Worm (Caenorhabditis elegans) whole organism, young adult: ENCODE measurements around the gene K08B5.1.

Experiments
- F22D6.2 ChIP-seq: sonication (generic microtip); optimal IDR thresholded peaks from 2 replicates; lab custom pipeline; 2016; ENCODE audit warnings: mild to moderate bottlenecking, missing genetic modification characterization, missing compliant biosample characterization
- F37B4.10 ChIP-seq: fragments of 200-800 bp; sonication (Bioruptor generic); IDR thresholded peaks from 2 replicates; pipeline ENCODE4 v1.3.6; 2022; ENCODE audit warnings: missing genetic modification characterization, missing compliant biosample characterization
- F57C9.4 ChIP-seq: sonication (generic microtip); optimal IDR thresholded peaks from 2 replicates; lab custom pipeline; 2017; ENCODE audit warnings: mild to moderate bottlenecking, missing genetic modification characterization, missing compliant biosample characterization
- K12H6.12 ChIP-seq: fragments of 200-800 bp; sonication (Bioruptor generic); optimal IDR thresholded peaks from 2 replicates; lab custom pipeline; 2018; ENCODE audit warnings: mild to moderate bottlenecking, missing genetic modification characterization, missing compliant biosample characterization
- akir-1 ChIP-seq: fragments of 200-800 bp; sonication (Bioruptor generic); optimal IDR thresholded peaks from 2 replicates; lab custom pipeline; 2018; ENCODE audit warnings: mild to moderate bottlenecking, missing genetic modification characterization, moderate library complexity, missing compliant biosample characterization
- bed-1 ChIP-seq: fragments of 200-800 bp; sonication (Bioruptor generic); IDR thresholded peaks from 2 replicates; pipeline ENCODE4 v1.3.6; 2022; ENCODE audit warnings: missing genetic modification reagents, missing genetic modification characterization, missing compliant biosample characterization
- ceh-100 ChIP-seq: fragments of 200-800 bp; sonication (Bioruptor generic); IDR thresholded peaks from 2 replicates; pipeline ENCODE4 v1.3.6; 2022; ENCODE audit warnings: missing genetic modification reagents, missing genetic modification characterization, missing compliant biosample characterization
- ceh-79 ChIP-seq: sonication (generic microtip); optimal IDR thresholded peaks from 2 replicates; lab custom pipeline; 2017; ENCODE audit warnings: mild to moderate bottlenecking, missing genetic modification characterization, missing compliant biosample characterization
- ceh-91 ChIP-seq: fragments of 200-800 bp; sonication (Bioruptor generic); IDR thresholded peaks from 2 replicates; pipeline ENCODE4 v1.3.6; 2022; ENCODE audit warnings: missing genetic modification reagents, missing genetic modification characterization, missing compliant biosample characterization
- chd-7 ChIP-seq: sonication (generic microtip); optimal IDR thresholded peaks from 2 replicates; lab custom pipeline; 2016; ENCODE audit warnings: mild to moderate bottlenecking, missing genetic modification characterization, moderate library complexity, missing compliant biosample characterization
- dpff-1 ChIP-seq: sonication (generic microtip); optimal IDR thresholded peaks from 2 replicates; lab custom pipeline; 2017; ENCODE audit warnings: mild to moderate bottlenecking, missing genetic modification characterization, missing compliant biosample characterization
- egrh-3 ChIP-seq: fragments of 200-800 bp; sonication (Bioruptor generic); IDR thresholded peaks from 2 replicates; pipeline ENCODE4 v1.3.6; 2022; ENCODE audit warnings: missing genetic modification reagents, missing genetic modification characterization, missing compliant biosample characterization
- hlh-12 ChIP-seq: sonication (generic microtip); optimal IDR thresholded peaks from 2 replicates; lab custom pipeline; 2016; ENCODE audit warnings: missing genetic modification characterization, missing compliant biosample characterization
- hmg-20 ChIP-seq: fragments of 200-800 bp; sonication (Bioruptor generic); IDR thresholded peaks from 2 replicates; pipeline ENCODE4 v1.3.6; 2022; ENCODE audit warnings: missing genetic modification reagents, missing genetic modification characterization, missing compliant biosample characterization
- hrde-1 ChIP-seq: sonication (generic microtip); optimal IDR thresholded peaks from 2 replicates; lab custom pipeline; 2016; ENCODE audit warnings: missing genetic modification characterization, mild to moderate bottlenecking, missing compliant biosample characterization, moderate library complexity, missing genotype, missing genetic modification reagents, borderline replicate concordance
- lin-35 ChIP-seq, 3 experiments: fragments of 150-350 bp in 2 of 3; sonication (generic microtip) in 1 of 3; optimal IDR thresholded peaks; 2 replicates each; lab custom pipeline; 2014 to 2018; ENCODE audit warnings: missing biosample characterization in 3 of 3, missing genetic modification characterization in 3 of 3, missing genetic modification reagents in 3 of 3
- lir-1 ChIP-seq: fragments of 200-800 bp; sonication (Bioruptor generic); conservative IDR thresholded peaks from 2 replicates; pipeline ENCODE4 v1.3.6; 2022; ENCODE audit warnings: missing genetic modification reagents, missing genetic modification characterization, missing compliant biosample characterization
- lsl-1 ChIP-seq: fragments of 200-800 bp; sonication (Bioruptor generic); optimal IDR thresholded peaks from 2 replicates; lab custom pipeline; 2018; ENCODE audit warnings: mild to moderate bottlenecking, missing genetic modification characterization, moderate library complexity, missing compliant biosample characterization
- mcd-1 ChIP-seq: fragments of 200-800 bp; sonication (Bioruptor generic); IDR thresholded peaks from 2 replicates; pipeline ENCODE4 v1.3.6; 2022; ENCODE audit warnings: missing genetic modification reagents, missing genetic modification characterization, missing compliant biosample characterization
- mel-28 ChIP-seq: sonication (generic microtip); optimal IDR thresholded peaks from 2 replicates; lab custom pipeline; 2016; ENCODE audit warnings: borderline replicate concordance, mild to moderate bottlenecking, missing genetic modification characterization, missing compliant biosample characterization
- mxl-1 ChIP-seq: sonication (generic microtip); optimal IDR thresholded peaks from 2 replicates; lab custom pipeline; 2016; ENCODE audit warnings: missing genetic modification characterization, missing compliant biosample characterization
- nfyb-1 ChIP-seq: fragments of 200-800 bp; sonication (Bioruptor generic); IDR thresholded peaks from 2 replicates; pipeline ENCODE4 v1.3.6; 2022; ENCODE audit warnings: missing genetic modification reagents, missing genetic modification characterization, missing compliant biosample characterization
- nhr-27 ChIP-seq: fragments of 200-800 bp; sonication (Bioruptor generic); optimal IDR thresholded peaks from 2 replicates; lab custom pipeline; 2018; ENCODE audit warnings: mild to moderate bottlenecking, missing genetic modification characterization, moderate library complexity, missing compliant biosample characterization
- pha-4 ChIP-seq: fragments of 150-350 bp; sonication (generic microtip); optimal IDR thresholded peaks from 2 replicates; lab custom pipeline; 2014; ENCODE audit warnings: missing biosample characterization, missing genetic modification reagents, missing genetic modification characterization
- repo-1 ChIP-seq: sonication (generic microtip); optimal IDR thresholded peaks from 2 replicates; lab custom pipeline; 2017; ENCODE audit warnings: mild to moderate bottlenecking, missing genetic modification characterization, missing compliant biosample characterization
- snpc-1.3 ChIP-seq: sonication (generic microtip); optimal IDR thresholded peaks from 2 replicates; lab custom pipeline; 2017; ENCODE audit warnings: missing genetic modification characterization, mild to moderate bottlenecking, missing compliant biosample characterization, antibody characterized with exemption, moderate library complexity, missing genotype, missing genetic modification reagents; ENCODE audit not compliant: insufficient read depth
- snpc-3.4 ChIP-seq: sonication (generic microtip); optimal IDR thresholded peaks from 2 replicates; lab custom pipeline; 2017; ENCODE audit warnings: missing genetic modification characterization, mild to moderate bottlenecking, missing compliant biosample characterization, antibody characterized with exemption, moderate library complexity, missing genotype, missing genetic modification reagents
- somi-1 ChIP-seq: fragments of 200-800 bp; sonication (Bioruptor generic); optimal IDR thresholded peaks from 2 replicates; lab custom pipeline; 2018; ENCODE audit warnings: mild to moderate bottlenecking, missing genetic modification characterization, missing compliant biosample characterization
- tbp1 ChIP-seq: fragments of 200-800 bp; sonication (Bioruptor generic); optimal IDR thresholded peaks from 2 replicates; lab custom pipeline; 2018; ENCODE audit warnings: mild to moderate bottlenecking, missing genetic modification characterization, missing compliant biosample characterization
- unc-130 ChIP-seq: sonication (generic microtip); optimal IDR thresholded peaks from 2 replicates; lab custom pipeline; 2016; ENCODE audit warnings: missing genetic modification reagents, missing genetic modification characterization, missing compliant biosample characterization
- zfh-2 ChIP-seq: fragments of 200-800 bp; sonication (Bioruptor generic); conservative IDR thresholded peaks from 2 replicates; pipeline ENCODE4 v1.3.6; 2022; ENCODE audit warnings: missing genetic modification reagents, missing genetic modification characterization, missing compliant biosample characterization
- zim-3 ChIP-seq: sonication (generic microtip); optimal IDR thresholded peaks from 2 replicates; lab custom pipeline; 2017; ENCODE audit warnings: mild to moderate bottlenecking, missing genetic modification characterization, moderate library complexity, missing compliant biosample characterization
- ztf-25 ChIP-seq: fragments of 200-800 bp; sonication (Bioruptor generic); IDR thresholded peaks from 2 replicates; pipeline ENCODE4 v1.3.6; 2022; ENCODE audit warnings: missing genetic modification reagents, missing genetic modification characterization, missing compliant biosample characterization
- ztf-26 ChIP-seq: sonication (generic microtip); optimal IDR thresholded peaks from 2 replicates; lab custom pipeline; 2017; ENCODE audit warnings: missing genetic modification characterization, missing compliant biosample characterization
- ztf-6 ChIP-seq: fragments of 200-800 bp; sonication (Bioruptor generic); IDR thresholded peaks from 2 replicates; pipeline ENCODE4 v1.3.6; 2022; ENCODE audit warnings: missing genetic modification reagents, missing genetic modification characterization, missing compliant biosample characterization

K08B5.1 gene

ce11 chrX:16590803-16591202 lies 32.6 kb downstream of the K08B5.1 start (continued):
- peak; percentile 90 for TF ChIP-seq ztf-25 (GFP tag; lab: Robert Waterston, UW)
- peak in 1 of 3 experiments; percentile 74 for TF ChIP-seq lin-35 (GFP tag; optimal IDR thresholded peaks at IDR 0.05; lab: Kevin White, UChicago)
- peak; percentile 72 for TF ChIP-seq mxl-1 (tag; lab: Kevin White, UChicago)
- TF ChIP-seq ceh-79 (tag; lab: Kevin White, UChicago) = peak; percentile 16
- TF ChIP-seq somi-1 = peak; percentile 65
- TF ChIP-seq ztf-26 (tag; lab: Kevin White, UChicago) = peak; percentile 45
- TF ChIP-seq F37B4.10 (GFP tag; lab: Robert Waterston, UW) = no peak
- no peak for TF ChIP-seq ztf-6 (GFP tag; lab: Robert Waterston, UW)
- TF ChIP-seq hmg-20 = peak; percentile 77; the same call in 1 of the 2 replicates
- peak; percentile 19 for TF ChIP-seq hlh-12 (tag; lab: Kevin White, UChicago)
- TF ChIP-seq pha-4 (tag; lab: Kevin White, UChicago) = no peak
- TF ChIP-seq tbp1 = peak; percentile 96
- TF ChIP-seq zim-3 (tag; lab: Kevin White, UChicago) = peak; percentile 76
- peak; percentile 8 for TF ChIP-seq mel-28 (tag; lab: Kevin White, UChicago)
- TF ChIP-seq mcd-1 (GFP tag; lab: Robert Waterston, UW) = peak; percentile 45; the same call in 1 of the 2 replicates
- TF ChIP-seq bed-1 (GFP tag; lab: Robert Waterston, UW) = no peak
- TF ChIP-seq, all 124 proteins: peak for 76

DNA sequence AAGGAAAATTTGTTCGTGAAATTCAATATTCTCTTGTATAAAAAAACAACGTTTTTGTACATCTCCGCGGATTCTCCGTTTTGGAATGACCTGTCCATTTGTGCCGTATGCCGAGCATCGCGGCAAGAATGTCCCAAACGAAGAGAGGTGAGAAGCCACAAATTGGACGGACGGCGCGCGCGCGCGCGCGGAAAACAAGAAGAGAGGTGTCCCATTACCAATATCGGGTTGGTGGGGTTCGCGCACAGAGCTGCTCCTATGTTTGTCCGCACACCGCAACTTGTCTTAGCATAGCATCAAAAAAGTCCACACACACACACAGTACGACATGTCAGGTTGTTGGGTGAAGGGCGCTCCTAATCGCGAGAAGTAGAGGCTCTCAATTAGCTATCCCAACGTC lies 33.3 kb downstream of the K08B5.1 start:
- TF ChIP-seq zfh-2 (GFP tag; lab: Robert Waterston, UW) (peak; percentile 88), akir-1 (GFP tag; lab: Kevin White, UChicago) (no peak), tbp1 (no peak), ceh-100 (GFP tag; lab: Robert Waterston, UW) (no peak), chd-7 (tag; lab: Kevin White, UChicago) (no peak), ztf-6 (GFP tag; lab: Robert Waterston, UW) (no peak), egrh-3 (GFP tag; lab: Robert Waterston, UW) (peak; percentile 52; the same call in 1 of the 2 replicates), snpc-1.3 (tag; lab: Kevin White, UChicago) (no peak), nfyb-1 (GFP tag; lab: Robert Waterston, UW) (no peak)

- no peak for TF ChIP-seq repo-1
- TF ChIP-seq lin-35 (GFP tag; optimal IDR thresholded peaks at IDR 0.05; lab: Kevin White, UChicago) = no peak
- no peak for TF ChIP-seq F57C9.4 (tag; lab: Kevin White, UChicago)
- TF ChIP-seq F22D6.2 (tag; lab: Kevin White, UChicago) = no peak
Measured at ce11 chrX:16594931-16595330, 36.7 kb downstream of the K08B5.1 start, which contains the start of gene cdh-9. Gene cdh-9, plus strand, starts transcription at chrX:16595231.

DNA sequence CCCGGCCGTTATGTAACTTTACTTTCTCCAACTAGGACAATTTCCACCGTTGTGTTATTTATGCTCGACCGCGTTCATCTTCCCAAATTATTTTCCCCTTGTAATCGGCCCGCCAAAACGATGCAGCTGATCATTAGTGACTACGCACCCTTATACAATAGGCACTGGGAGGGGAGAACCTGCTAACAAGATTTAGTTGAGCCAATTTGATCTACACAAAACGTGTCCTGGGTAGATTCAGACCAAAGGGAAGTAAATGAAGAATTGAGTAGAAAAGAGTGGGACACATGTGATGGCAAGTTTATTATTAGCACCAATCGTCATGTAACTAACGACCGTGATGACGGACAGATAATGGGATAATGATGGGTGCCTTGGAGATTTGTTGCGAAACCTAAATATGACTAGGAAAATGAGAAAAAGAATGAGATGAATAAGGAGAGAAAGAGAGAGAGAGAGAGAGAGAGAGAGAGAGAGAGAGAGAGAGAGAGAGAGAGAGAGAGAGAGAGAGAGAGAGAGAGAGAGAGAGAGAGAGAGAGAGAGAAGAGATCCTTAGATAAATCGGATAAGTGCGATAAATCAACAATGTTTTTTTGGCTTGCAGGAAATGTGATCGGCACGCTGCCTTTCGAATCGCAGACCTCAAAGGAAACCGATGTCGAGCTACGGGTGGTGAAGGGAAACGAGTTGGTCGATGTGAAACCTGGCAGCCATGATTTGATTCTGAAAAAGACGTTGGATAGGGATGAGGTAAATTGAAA lies 37.5 kb downstream of the K08B5.1 start:
- TF ChIP-seq ceh-91 (GFP tag; lab: Robert Waterston, UW) (no peak), unc-130 (GFP tag; lab: Kevin White, UChicago) (no peak), bed-1 (GFP tag; lab: Robert Waterston, UW) (no peak), snpc-3.4 (tag; lab: Kevin White, UChicago) (no peak)

ce11 chrX:16596972-16597371 lies 38.7 kb downstream of the K08B5.1 start:
- TF ChIP-seq dpff-1 (tag; lab: Kevin White, UChicago) (no peak), lsl-1 (GFP tag; lab: Kevin White, UChicago) (no peak), egrh-3 (GFP tag; lab: Robert Waterston, UW) (no peak), hrde-1 (tag; lab: Kevin White, UChicago) (no peak), lir-1 (GFP tag; lab: Robert Waterston, UW) (no peak), nfyb-1 (GFP tag; lab: Robert Waterston, UW) (no peak), K12H6.12 (no peak), nhr-27 (tag; lab: Kevin White, UChicago) (no peak)
- TF ChIP-seq, all 124 proteins: peak for 0
